Worm (Caenorhabditis elegans) whole organism, L4 larva: ENCODE measurements around the gene T04C12.33.

Experiments used
- ZK546.5 ChIP-seq, 2 experiments: sonication (generic microtip); optimal IDR thresholded peaks; 2 replicates each; lab custom pipeline; 2017; ENCODE audit warnings: missing biosample characterization in 2 of 2, missing genetic modification characterization in 2 of 2
- ceh-62 ChIP-seq: sonication (generic microtip); optimal IDR thresholded peaks from 2 replicates; lab custom pipeline; 2017; ENCODE audit warnings: missing biosample characterization, missing genetic modification characterization
- egl-27 ChIP-seq: sonication (generic microtip); optimal IDR thresholded peaks from 3 replicates; lab custom pipeline; 2017; ENCODE audit warnings: missing biosample characterization, missing genetic modification reagents, missing genetic modification characterization
- fkh-10 ChIP-seq: fragments of 150-350 bp; optimal IDR thresholded peaks from 2 replicates; lab custom pipeline; 2014; ENCODE audit warnings: missing biosample characterization, missing genetic modification reagents, missing genetic modification characterization
- lir-3 ChIP-seq: sonication (generic microtip); optimal IDR thresholded peaks from 2 replicates; lab custom pipeline; 2016; ENCODE audit warnings: mild to moderate bottlenecking, missing genetic modification characterization, missing compliant biosample characterization
- nhr-76 ChIP-seq: fragments of 150-350 bp; optimal IDR thresholded peaks from 2 replicates; lab custom pipeline; 2014; ENCODE audit warnings: missing biosample characterization, missing genetic modification characterization
- pha-4 ChIP-seq, 2 experiments: fragments of 150-350 bp in 1 of 2; fragments of 200-800 bp in 1 of 2; sonication (Bioruptor generic) in 1 of 2; IDR thresholded peaks in 1 of 2; optimal IDR thresholded peaks in 1 of 2; 2 replicates each; pipeline versions ENCODE4 v1.3.6 to Lab custom; 2014 to 2022; ENCODE audit warnings: missing genetic modification characterization in 2 of 2, missing genetic modification reagents in 2 of 2, missing biosample characterization in 1 of 2, missing compliant biosample characterization in 1 of 2
- unc-130 ChIP-seq: sonication (generic microtip); optimal IDR thresholded peaks from 2 replicates; lab custom pipeline; 2016; ENCODE audit warnings: missing genetic modification reagents, missing genetic modification characterization, missing compliant biosample characterization

- TF ChIP-seq egl-27 (tag; lab: Kevin White, UChicago), result no peak
- TF ChIP-seq lir-3 (tag; lab: Kevin White, UChicago), result no peak
- no peak for TF ChIP-seq nhr-76 (tag; lab: Kevin White, UChicago)
- TF ChIP-seq ceh-62 (tag; lab: Kevin White, UChicago), result no peak
- no peak for TF ChIP-seq fkh-10 (GFP tag; lab: Kevin White, UChicago)
- no peak for TF ChIP-seq ZK546.5 (tag; optimal IDR thresholded peaks at IDR 0.05; lab: Kevin White, UChicago)
- no peak for TF ChIP-seq pha-4 (GFP tag; IDR thresholded peaks at IDR 0.05; lab: Robert Waterston, UW)
- no peak for TF ChIP-seq pha-4 (tag; optimal IDR thresholded peaks at IDR 0.05; lab: Kevin White, UChicago)
- TF ChIP-seq unc-130 (GFP tag; lab: Kevin White, UChicago), result no peak
Measured at ce11 chrV:11073354-11073753, 21.3 kb downstream of the T04C12.33 start.
